Worm (Caenorhabditis elegans) whole organism, early embryonic: ENCODE results near the gene M142.5.

Experiments used
- aly-1 ChIP-seq: sonication (generic microtip); optimal IDR thresholded peaks from 2 replicates; lab custom pipeline; 2016; ENCODE audit warnings: missing genetic modification characterization, missing compliant biosample characterization
- ama-1 ChIP-seq: fragments of 150-350 bp; optimal IDR thresholded peaks from 2 replicates; lab custom pipeline; 2014
- ceh-13 ChIP-seq: fragments of 200-800 bp; sonication (Bioruptor generic); optimal IDR thresholded peaks from 2 replicates; lab custom pipeline; 2018; ENCODE audit warnings: mild to moderate bottlenecking, missing genetic modification characterization, missing compliant biosample characterization
- ets-7 ChIP-seq: sonication (generic microtip); optimal IDR thresholded peaks from 2 replicates; lab custom pipeline; 2016; ENCODE audit warnings: missing genotype, missing genetic modification characterization, missing compliant biosample characterization
- hmbx-1 ChIP-seq: sonication (generic microtip); optimal IDR thresholded peaks from 2 replicates; lab custom pipeline; 2016; ENCODE audit warnings: mild to moderate bottlenecking, missing genetic modification characterization, missing compliant biosample characterization
- scrt-1 ChIP-seq: fragments of 200-800 bp; sonication (Bioruptor generic); IDR thresholded peaks from 2 replicates; pipeline ENCODE4 v1.3.6; 2022; ENCODE audit warnings: missing genetic modification characterization, missing compliant biosample characterization
- sea-1 ChIP-seq: fragments of 200-800 bp; sonication (Bioruptor generic); conservative IDR thresholded peaks from 2 replicates; pipeline ENCODE4 v1.3.6; 2022; ENCODE audit warnings: missing genetic modification characterization, missing compliant biosample characterization
- tbx-11 ChIP-seq: fragments of 200-800 bp; sonication (Bioruptor generic); IDR thresholded peaks from 2 replicates; pipeline ENCODE4 v1.3.6; 2022; ENCODE audit warnings: missing genetic modification characterization, missing compliant biosample characterization
- tbx-37 ChIP-seq: fragments of 200-800 bp; sonication (Bioruptor generic); conservative IDR thresholded peaks from 2 replicates; pipeline ENCODE4 v1.3.6; 2022; ENCODE audit warnings: missing genetic modification reagents, missing genetic modification characterization, missing compliant biosample characterization

ce11 chrIII:10920044-10920443 lies 11.0 kb upstream of the M142.5 start, which contains the start of gene vab-7:
- no peak for TF ChIP-seq ets-7
- TF ChIP-seq scrt-1 (GFP tag; lab: Robert Waterston, UW): no peak
- no peak for TF ChIP-seq hmbx-1 (tag; lab: Kevin White, UChicago)
- TF ChIP-seq ceh-13: no peak
- no peak for TF ChIP-seq sea-1 (GFP tag; lab: Robert Waterston, UW)
- no peak for TF ChIP-seq ama-1 (lab: Kevin White, UChicago)
- no peak for TF ChIP-seq tbx-11 (GFP tag; lab: Robert Waterston, UW)
- TF ChIP-seq aly-1: no peak
- no peak for TF ChIP-seq tbx-37
